Worm (Caenorhabditis elegans) whole organism, L2 larva: ENCODE results near the gene W02A2.8.

Experiments
- nhr-237 ChIP-seq: fragments of 150-350 bp; optimal IDR thresholded peaks from 2 replicates; lab custom pipeline; 2014; ENCODE audit warnings: missing biosample characterization, missing genetic modification characterization
- nhr-25 ChIP-seq: fragments of 150-350 bp; sonication (generic microtip); optimal IDR thresholded peaks from 3 replicates; lab custom pipeline; 2014; ENCODE audit warnings: missing biosample characterization, missing genetic modification characterization

DNA sequence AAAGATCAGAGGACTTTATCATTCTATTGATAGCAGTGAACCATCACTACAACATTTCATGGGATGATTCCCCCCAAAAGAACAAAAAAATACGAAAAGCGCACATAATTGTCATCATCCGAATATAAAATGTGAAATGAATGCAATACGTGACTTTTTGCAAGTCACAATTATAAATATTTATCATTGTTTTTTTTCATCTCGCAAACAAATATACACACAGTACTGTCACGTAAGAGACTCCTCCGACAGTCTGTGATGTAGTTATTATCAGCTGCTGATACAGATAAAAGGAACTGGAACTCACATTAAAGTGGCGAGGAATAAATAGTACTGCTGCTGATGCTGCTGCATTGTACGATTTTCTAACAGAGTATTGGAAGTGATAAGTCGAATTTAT lies 38.0 kb upstream of the W02A2.8 start:
- TF ChIP-seq nhr-237 (tag; lab: Kevin White, UChicago) (no peak), nhr-25 (tag; lab: Kevin White, UChicago) (no peak)
